Worm (Caenorhabditis elegans) whole organism, L1 larva: ENCODE measurements around the gene taf-6.2.
A peak's percentile ranks its signal among the peaks of the same experiment; 100 is the strongest.

ENCODE experiments used
- C04F5.9 ChIP-seq: sonication (generic microtip); optimal IDR thresholded peaks from 2 replicates; lab custom pipeline; 2016; ENCODE audit warnings: missing genetic modification characterization, missing compliant biosample characterization
- F16B12.6 ChIP-seq: fragments of 150-350 bp; optimal IDR thresholded peaks from 2 replicates; lab custom pipeline; 2014; ENCODE audit warnings: missing biosample characterization, missing genetic modification characterization
- aly-2 ChIP-seq: fragments of 150-350 bp; optimal IDR thresholded peaks from 2 replicates; lab custom pipeline; 2014; ENCODE audit warnings: missing biosample characterization, missing genetic modification characterization
- ama-1 ChIP-seq: fragments of 150-350 bp; optimal IDR thresholded peaks from 2 replicates; lab custom pipeline; 2014
- ceh-63 ChIP-seq: fragments of 200-800 bp; sonication (Bioruptor generic); optimal IDR thresholded peaks from 2 replicates; lab custom pipeline; 2018; ENCODE audit warnings: mild to moderate bottlenecking, missing genetic modification characterization, missing compliant biosample characterization
- ceh-88 ChIP-seq: fragments of 200-800 bp; sonication (Bioruptor generic); IDR thresholded peaks from 2 replicates; pipeline ENCODE4 v1.3.6; 2022; ENCODE audit warnings: missing genetic modification characterization, missing compliant biosample characterization
- efl-1 ChIP-seq, 4 experiments: fragments of 150-350 bp; optimal IDR thresholded peaks in 3 of 4; peaks in 1 of 4; 1 replicate in 1 of 4; 2 replicates in 3 of 4; lab custom pipeline; 2014; ENCODE audit warnings: missing biosample characterization in 2 of 4, missing genetic modification characterization in 2 of 4, missing genetic modification reagents in 2 of 4
- elt-2 ChIP-seq: sonication (generic microtip); optimal IDR thresholded peaks from 2 replicates; lab custom pipeline; 2016; ENCODE audit warnings: missing genetic modification characterization, mild to moderate bottlenecking, inconsistent platforms, missing compliant biosample characterization, missing genetic modification reagents
- ets-5 ChIP-seq: fragments of 200-800 bp; sonication (Bioruptor generic); IDR thresholded peaks from 2 replicates; pipeline ENCODE4 v1.3.6; 2022; ENCODE audit warnings: missing genetic modification characterization, missing compliant biosample characterization
- fkh-10 ChIP-seq: sonication (generic microtip); optimal IDR thresholded peaks from 2 replicates; lab custom pipeline; 2017; ENCODE audit warnings: missing biosample characterization, missing genetic modification reagents, missing genetic modification characterization
- fkh-8 ChIP-seq: sonication (generic microtip); optimal IDR thresholded peaks from 2 replicates; lab custom pipeline; 2016; ENCODE audit warnings: mild to moderate bottlenecking, missing genetic modification characterization, missing compliant biosample characterization
- hlh-4 ChIP-seq: sonication (generic microtip); optimal IDR thresholded peaks from 2 replicates; lab custom pipeline; 2016; ENCODE audit warnings: mild to moderate bottlenecking, missing genetic modification characterization, missing compliant biosample characterization
- irx-1 ChIP-seq: sonication (generic microtip); optimal IDR thresholded peaks from 2 replicates; lab custom pipeline; 2016; ENCODE audit warnings: missing genetic modification characterization, missing compliant biosample characterization
- isw-1 ChIP-seq: fragments of 200-800 bp; sonication (Bioruptor generic); IDR thresholded peaks from 2 replicates; pipeline ENCODE4 v1.3.6; 2022; ENCODE audit warnings: missing genetic modification characterization, missing compliant biosample characterization
- jun-1 ChIP-seq: fragments of 150-350 bp; optimal IDR thresholded peaks from 2 replicates; lab custom pipeline; 2014; ENCODE audit warnings: missing biosample characterization, missing genetic modification reagents, missing genetic modification characterization
- lin-14 ChIP-seq: fragments of 200-800 bp; sonication (Bioruptor generic); optimal IDR thresholded peaks from 2 replicates; lab custom pipeline; 2018; ENCODE audit warnings: mild to moderate bottlenecking, missing genetic modification characterization, moderate library complexity, missing compliant biosample characterization
- lin-35 ChIP-seq, 2 experiments: fragments of 150-350 bp; optimal IDR thresholded peaks; 2 replicates each; lab custom pipeline; 2014; ENCODE audit warnings: missing biosample characterization in 2 of 2, missing genetic modification characterization in 2 of 2, missing genetic modification reagents in 2 of 2
- lir-3 ChIP-seq: sonication (generic microtip); optimal IDR thresholded peaks from 2 replicates; lab custom pipeline; 2016; ENCODE audit warnings: mild to moderate bottlenecking, missing genetic modification characterization, moderate library complexity, missing compliant biosample characterization; ENCODE audit not compliant: poor library complexity
- lsy-2 ChIP-seq, 2 experiments: fragments of 150-350 bp; optimal IDR thresholded peaks; 2 replicates each; lab custom pipeline; 2014; ENCODE audit warnings: missing biosample characterization in 2 of 2, missing genetic modification characterization in 2 of 2
- mab-9 ChIP-seq: fragments of 200-800 bp; sonication (Bioruptor generic); IDR thresholded peaks from 2 replicates; pipeline ENCODE4 v1.3.6; 2022; ENCODE audit warnings: missing genetic modification reagents, missing genetic modification characterization, missing compliant biosample characterization
- mdl-1 ChIP-seq, 2 experiments: fragments of 150-350 bp; optimal IDR thresholded peaks; 2 replicates each; lab custom pipeline; 2014 to 2017; ENCODE audit warnings: missing biosample characterization in 2 of 2, missing genetic modification characterization in 2 of 2, inconsistent platforms in 1 of 2
- nhr-11 ChIP-seq: fragments of 150-350 bp; optimal IDR thresholded peaks from 2 replicates; lab custom pipeline; 2014; ENCODE audit warnings: missing biosample characterization, missing genetic modification characterization
- nhr-19 ChIP-seq: fragments of 200-800 bp; sonication (Bioruptor generic); conservative IDR thresholded peaks from 2 replicates; pipeline ENCODE4 v1.3.6; 2022; ENCODE audit warnings: missing genetic modification characterization, missing compliant biosample characterization
- nhr-20 ChIP-seq: sonication (generic microtip); optimal IDR thresholded peaks from 2 replicates; lab custom pipeline; 2016; ENCODE audit warnings: mild to moderate bottlenecking, missing genetic modification characterization, missing compliant biosample characterization
- nhr-28 ChIP-seq: fragments of 150-350 bp; optimal IDR thresholded peaks from 2 replicates; lab custom pipeline; 2014; ENCODE audit warnings: missing biosample characterization, missing genetic modification characterization
- nhr-47 ChIP-seq: sonication (generic microtip); optimal IDR thresholded peaks from 2 replicates; lab custom pipeline; 2016; ENCODE audit warnings: mild to moderate bottlenecking, missing genetic modification characterization, moderate library complexity, missing compliant biosample characterization
- nhr-76 ChIP-seq: sonication (generic microtip); optimal IDR thresholded peaks from 2 replicates; lab custom pipeline; 2017; ENCODE audit warnings: missing biosample characterization, missing genetic modification characterization
- nhr-90 ChIP-seq: sonication (generic microtip); optimal IDR thresholded peaks from 2 replicates; lab custom pipeline; 2016; ENCODE audit warnings: mild to moderate bottlenecking, missing genetic modification characterization, missing compliant biosample characterization; ENCODE audit not compliant: poor library complexity
- pag-3 ChIP-seq: sonication (generic microtip); optimal IDR thresholded peaks from 2 replicates; lab custom pipeline; 2017; ENCODE audit warnings: missing genetic modification characterization, mild to moderate bottlenecking, missing compliant biosample characterization, antibody characterized with exemption, borderline replicate concordance; ENCODE audit not compliant: insufficient read depth
- pax-3 ChIP-seq: fragments of 200-800 bp; sonication (Bioruptor generic); optimal IDR thresholded peaks from 2 replicates; lab custom pipeline; 2018; ENCODE audit warnings: mild to moderate bottlenecking, missing genetic modification characterization, moderate library complexity, missing compliant biosample characterization
- rnt-1 ChIP-seq: sonication (generic microtip); optimal IDR thresholded peaks from 2 replicates; lab custom pipeline; 2016; ENCODE audit warnings: mild to moderate bottlenecking, missing genetic modification characterization, moderate library complexity, missing compliant biosample characterization
- skn-1 ChIP-seq: fragments of 150-350 bp; optimal IDR thresholded peaks from 2 replicates; lab custom pipeline; 2014; ENCODE audit warnings: missing biosample characterization, missing genetic modification characterization
- sox-4 ChIP-seq: sonication (generic microtip); optimal IDR thresholded peaks from 2 replicates; lab custom pipeline; 2016; ENCODE audit warnings: missing genetic modification characterization, missing compliant biosample characterization
- sptf-1 ChIP-seq: fragments of 150-350 bp; optimal IDR thresholded peaks from 2 replicates; lab custom pipeline; 2014; ENCODE audit warnings: missing biosample characterization, missing genetic modification characterization
- swsn-7 ChIP-seq: sonication (generic microtip); optimal IDR thresholded peaks from 2 replicates; lab custom pipeline; 2016; ENCODE audit warnings: missing genetic modification characterization, missing compliant biosample characterization
- unc-130 ChIP-seq: fragments of 150-350 bp; optimal IDR thresholded peaks from 2 replicates; lab custom pipeline; 2017; ENCODE audit warnings: missing biosample characterization, missing genetic modification characterization, inconsistent platforms
- unc-30 ChIP-seq: sonication (generic microtip); optimal IDR thresholded peaks from 2 replicates; lab custom pipeline; 2017; ENCODE audit warnings: missing biosample characterization, missing genetic modification characterization
- unc-86 ChIP-seq: sonication (generic microtip); optimal IDR thresholded peaks from 2 replicates; lab custom pipeline; 2016; ENCODE audit warnings: missing genetic modification characterization, missing compliant biosample characterization
- vab-15 ChIP-seq: sonication (generic microtip); optimal IDR thresholded peaks from 2 replicates; lab custom pipeline; 2017; ENCODE audit warnings: missing genotype, mild to moderate bottlenecking, missing genetic modification characterization, missing compliant biosample characterization
- zag-1 ChIP-seq: fragments of 150-350 bp; optimal IDR thresholded peaks from 2 replicates; lab custom pipeline; 2014; ENCODE audit warnings: missing biosample characterization, missing genetic modification characterization
- ztf-4 ChIP-seq: fragments of 150-350 bp; optimal IDR thresholded peaks from 2 replicates; lab custom pipeline; 2014; ENCODE audit warnings: missing biosample characterization, missing genetic modification characterization

The taf-6.2 gene

ce11 chrIV:3725845-3726244, 31.3 kb upstream of the taf-6.2 start, which contains the start of gene smgl-2 (continued):
- peak; percentile 66 for TF ChIP-seq fkh-8 (tag; lab: Kevin White, UChicago)
- no peak for TF ChIP-seq ceh-63 (GFP tag; lab: Kevin White, UChicago)
- peak; percentile 100 for TF ChIP-seq F16B12.6 (tag; lab: Kevin White, UChicago)
- no peak for TF ChIP-seq ets-5 (GFP tag; lab: Robert Waterston, UW)
- TF ChIP-seq pag-3 (tag; lab: Kevin White, UChicago): peak; percentile 39
- no peak for TF ChIP-seq vab-15
- TF ChIP-seq rnt-1 (tag; lab: Kevin White, UChicago): no peak
- no peak for TF ChIP-seq lin-14 (GFP tag; lab: Kevin White, UChicago)
- peak; percentile 50 for TF ChIP-seq pax-3 (tag; lab: Kevin White, UChicago)
- no peak for TF ChIP-seq unc-30 (tag; lab: Kevin White, UChicago)
- TF ChIP-seq unc-86 (tag; lab: Kevin White, UChicago): peak; percentile 77
- TF ChIP-seq ceh-88 (GFP tag; lab: Robert Waterston, UW): peak; percentile 52; the same call in 1 of the 2 replicates
- peak; percentile 73 for TF ChIP-seq isw-1 (GFP tag; lab: Robert Waterston, UW)
- peak; percentile 9 for TF ChIP-seq fkh-10
- peak; percentile 44 for TF ChIP-seq sox-4 (tag; lab: Kevin White, UChicago)
- no peak for TF ChIP-seq hlh-4
- no peak for TF ChIP-seq zag-1 (tag; lab: Kevin White, UChicago)
- no peak for TF ChIP-seq ztf-4
- TF ChIP-seq nhr-28 (tag; lab: Kevin White, UChicago): no peak
- TF ChIP-seq nhr-19: peak; percentile 71
- TF ChIP-seq nhr-20: peak; percentile 76
- TF ChIP-seq nhr-76 (tag; lab: Kevin White, UChicago): no peak
- TF ChIP-seq unc-130: peak; percentile 48
- TF ChIP-seq aly-2 (tag; lab: Kevin White, UChicago): peak; percentile 62
- TF ChIP-seq mdl-1 (tag; optimal IDR thresholded peaks at IDR 0.05; lab: Kevin White, UChicago): peak in 1 of 2 experiments; percentile 64
- peak; percentile 1 for TF ChIP-seq elt-2 (tag; lab: Kevin White, UChicago)
- peak; percentile 50 for TF ChIP-seq jun-1 (tag; lab: Kevin White, UChicago)
- TF ChIP-seq sptf-1: no peak
- no peak for TF ChIP-seq ama-1 (lab: Kevin White, UChicago)
- TF ChIP-seq nhr-11 (tag; lab: Kevin White, UChicago): no peak
- TF ChIP-seq lin-35 (GFP tag; optimal IDR thresholded peaks at IDR 0.05; lab: Kevin White, UChicago): peak; percentile 74 to 88
- peak; percentile 75 for TF ChIP-seq irx-1

ce11 chrIV:3725361-3725760, 30.8 kb upstream of the taf-6.2 start, which contains the start of gene Y37E11AM.2:
Gene Y37E11AM.2 (minus strand): TSS chrIV:3725461.
- TF ChIP-seq fkh-8 (tag; lab: Kevin White, UChicago) (no peak), skn-1 (tag; lab: Kevin White, UChicago) (no peak), efl-1 (optimal IDR thresholded peaks at IDR 0.05; lab: Kevin White, UChicago) (no peak), efl-1 (GFP tag; optimal IDR thresholded peaks at IDR 0.05 in 1 of 2; lab: Kevin White, UChicago) (no peak), lir-3 (tag; lab: Kevin White, UChicago) (no peak), swsn-7 (tag; lab: Kevin White, UChicago) (no peak), hlh-4 (no peak), mab-9 (no peak), C04F5.9 (tag; lab: Kevin White, UChicago) (no peak), nhr-47 (no peak), pag-3 (tag; lab: Kevin White, UChicago) (no peak), ama-1 (lab: Kevin White, UChicago) (no peak), lsy-2 (tag; optimal IDR thresholded peaks at IDR 0.05; lab: Kevin White, UChicago) (no peak), fkh-10 (no peak), rnt-1 (tag; lab: Kevin White, UChicago) (no peak), aly-2 (tag; lab: Kevin White, UChicago) (no peak), irx-1 (no peak), nhr-90 (tag; lab: Kevin White, UChicago) (no peak)
